Worm (Caenorhabditis elegans): ENCODE data around the gene C35D10.12.

- TF ChIP-seq nhr-6 (tag; optimal IDR thresholded peaks at IDR 0.05) (no peak), crh-2 (tag; optimal IDR thresholded peaks at IDR 0.05) (no peak), nhr-77 (tag; optimal IDR thresholded peaks at IDR 0.05) (no peak), unc-55 (GFP tag; optimal IDR thresholded peaks at IDR 0.05) (no peak), skn-1 (tag; optimal IDR thresholded peaks at IDR 0.05) (no peak), nhr-11 (tag; optimal IDR thresholded peaks at IDR 0.05) (no peak), lsy-2 (tag; optimal IDR thresholded peaks at IDR 0.05) (no peak), ztf-4 (tag; optimal IDR thresholded peaks at IDR 0.05) (no peak), lin-11 (tag; optimal IDR thresholded peaks at IDR 0.05) (no peak), nhr-12 (tag; optimal IDR thresholded peaks at IDR 0.05) (no peak)
These were observed 45.1 kb downstream of the C35D10.12 start, which contains the start of gene F26A1.9 for ce11 chrIII:4829440-4829839.
